Worm (Caenorhabditis elegans): ENCODE results near the gene glb-9.

DNA sequence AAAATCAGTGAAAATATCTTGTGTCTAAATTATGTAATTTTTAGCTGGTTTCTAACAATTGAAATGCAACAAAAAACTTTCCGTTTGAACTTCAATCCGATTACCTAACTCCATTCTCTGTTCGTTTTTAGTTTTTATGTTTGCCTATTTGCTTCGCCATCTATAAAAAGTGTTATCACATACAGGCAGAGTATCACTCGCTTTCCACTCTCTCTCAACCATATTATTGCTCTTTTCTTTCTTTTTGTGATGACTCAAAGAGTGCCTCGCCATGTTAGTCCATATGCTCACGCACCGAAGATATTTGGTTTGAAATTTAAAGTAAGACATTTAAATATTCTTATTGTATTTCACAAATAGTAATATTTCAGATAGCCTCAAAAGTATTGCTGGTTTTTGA, 15.8 kb upstream of the glb-9 start, which contains the start of gene ZK1290.13:
- TF ChIP-seq sox-4 (tag; optimal IDR thresholded peaks at IDR 0.05): no peak
- TF ChIP-seq unc-55 (GFP tag; optimal IDR thresholded peaks at IDR 0.05): no peak
- TF ChIP-seq ceh-2 (tag; optimal IDR thresholded peaks at IDR 0.05): no peak
- TF ChIP-seq pha-4 (tag; optimal IDR thresholded peaks at IDR 0.05): no peak
- TF ChIP-seq pqm-1 (tag; optimal IDR thresholded peaks at IDR 0.05): no peak
- no peak for TF ChIP-seq gmeb-2 (tag; optimal IDR thresholded peaks at IDR 0.05)
